Fruit fly (Drosophila melanogaster): Measurements from ENCODE around the gene Rh7.

The Rh7 gene

DNA sequence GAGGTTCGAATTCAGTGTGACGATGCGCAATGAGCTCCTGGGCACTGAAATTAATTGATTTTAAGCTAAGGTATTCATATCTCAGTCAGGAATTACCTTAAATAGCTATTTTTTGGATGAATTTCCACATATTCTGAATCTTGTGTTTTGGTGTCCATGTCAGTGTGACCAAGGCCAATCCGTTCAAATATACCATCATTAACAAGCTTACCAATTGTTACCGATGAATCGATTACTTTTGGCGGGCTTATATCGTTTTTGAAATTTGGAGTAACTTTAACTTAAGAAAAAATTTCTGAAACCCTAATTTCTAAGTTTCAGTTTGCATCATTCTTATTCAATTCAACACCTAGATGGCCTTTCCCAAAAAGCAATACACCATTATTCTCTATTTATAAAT is 30.6 kb upstream of the Rh7 start, which contains the start of gene Tsen54 (continued):
- TF ChIP-seq CG4707 (GFP tag; optimal IDR thresholded peaks at IDR 0.05) (no peak), CG17328 (GFP tag; IDR thresholded peaks at IDR 0.05) (no peak), CG15011 (GFP tag; optimal IDR thresholded peaks at IDR 0.05) (no peak), gcm (GFP tag; optimal IDR thresholded peaks at IDR 0.05) (no peak), sisA (GFP tag; IDR thresholded peaks at IDR 0.05) (no peak), unc-4 (GFP tag; IDR thresholded peaks at IDR 0.05; ENCODE audit: partially characterized antibody) (peak; percentile 80), CG10543 (GFP tag; optimal IDR thresholded peaks at IDR 0.05) (no peak), sna (GFP tag; IDR thresholded peaks at IDR 0.05; ENCODE audit: partially characterized antibody) (peak; percentile 63; the same call in 1 of the 2 replicates), MBD-R2 (GFP tag; IDR thresholded peaks at IDR 0.05) (peak; percentile 55; the same call in 1 of the 2 replicates), Lhr (GFP tag; optimal IDR thresholded peaks at IDR 0.05) (no peak), CG7271 (tag; optimal IDR thresholded peaks at IDR 0.05) (no peak), zen2 (GFP tag; IDR thresholded peaks at IDR 0.05; ENCODE audit: partially characterized antibody) (peak; percentile 51; the same call in 1 of the 3 replicates), CG12659 (GFP tag; optimal IDR thresholded peaks at IDR 0.05) (no peak), Usf (GFP tag; optimal IDR thresholded peaks at IDR 0.05) (no peak), CG2129 (GFP tag; IDR thresholded peaks at IDR 0.05; ENCODE audit: partially characterized antibody) (0 out of 2 replicates have a peak, but pooled peaks have one; percentile 21), CG13624 (GFP tag; optimal IDR thresholded peaks at IDR 0.05) (no peak), E2f2 (GFP tag; IDR thresholded peaks at IDR 0.05) (peak; percentile 93), Opbp (GFP tag; IDR thresholded peaks at IDR 0.05; ENCODE audit: partially characterized antibody) (peak; percentile 68; the same call in 1 of the 3 replicates), Dref (GFP tag; IDR thresholded peaks at IDR 0.05) (peak; percentile 78), sima (GFP tag; optimal IDR thresholded peaks at IDR 0.05) (no peak), pzg (GFP tag; optimal IDR thresholded peaks at IDR 0.05) (peak; percentile 66), CG10654 (GFP tag; optimal IDR thresholded peaks at IDR 0.05) (no peak), stwl (tag; optimal IDR thresholded peaks at IDR 0.05) (peak; percentile 66), Dad (GFP tag; optimal IDR thresholded peaks at IDR 0.05) (no peak), CG2889 (GFP tag; IDR thresholded peaks at IDR 0.05) (no peak), cas (GFP tag; IDR thresholded peaks at IDR 0.05) (no peak), MESR4 (GFP tag; optimal IDR thresholded peaks at IDR 0.05) (peak; percentile 16), CG14441 (GFP tag; IDR thresholded peaks at IDR 0.05) (no peak), tio (GFP tag; optimal IDR thresholded peaks at IDR 0.05) (no peak), Lpt (GFP tag; optimal IDR thresholded peaks at IDR 0.05) (no peak), seq (GFP tag; IDR thresholded peaks at IDR 0.05) (no peak), Myb (GFP tag; optimal IDR thresholded peaks at IDR 0.05) (peak; percentile 13), Hr78 (GFP tag; optimal IDR thresholded peaks at IDR 0.05) (no peak), NC2β (GFP tag; optimal IDR thresholded peaks at IDR 0.05) (no peak), CG10431 (GFP tag; optimal IDR thresholded peaks at IDR 0.05) (no peak), ken (GFP tag; IDR thresholded peaks at IDR 0.05) (no peak), CG9437 (GFP tag; optimal IDR thresholded peaks at IDR 0.05) (peak; percentile 36), vvl (GFP tag; IDR thresholded peaks at IDR 0.05) (no peak), CG8281 (tag; optimal IDR thresholded peaks at IDR 0.05) (no peak), CG13287 (GFP tag; IDR thresholded peaks at IDR 0.05; ENCODE audit: partially characterized antibody) (peak; percentile 84), fru (optimal IDR thresholded peaks at IDR 0.05) (no peak), trh (GFP tag; optimal IDR thresholded peaks at IDR 0.05) (no peak), vnd (GFP tag; IDR thresholded peaks at IDR 0.05; ENCODE audit: partially characterized antibody) (no peak), gsb-n (tag; optimal IDR thresholded peaks at IDR 0.05) (no peak), Mad (GFP tag; optimal IDR thresholded peaks at IDR 0.05) (no peak), wor (GFP tag; IDR thresholded peaks at IDR 0.05) (no peak), nerfin-2 (GFP tag; IDR thresholded peaks at IDR 0.05; ENCODE audit: partially characterized antibody) (peak; percentile 45; the same call in 1 of the 2 replicates), CG13424 (tag; optimal IDR thresholded peaks at IDR 0.05) (no peak), bowl (GFP tag; IDR thresholded peaks at IDR 0.05) (no peak), schlank (tag; optimal IDR thresholded peaks at IDR 0.05) (no peak), CG12942 (GFP tag; optimal IDR thresholded peaks at IDR 0.05) (no peak)

Data from whole organism, embryonic.